Worm (Caenorhabditis elegans) whole organism, L4 larva: Measurements from ENCODE around the gene iglr-1.

Experiments used
- D1046.2 ChIP-seq: fragments of 200-800 bp; sonication (Bioruptor generic); IDR thresholded peaks from 2 replicates; pipeline ENCODE4 v1.3.6; 2022; ENCODE audit warnings: missing genetic modification characterization, missing compliant biosample characterization
- T20F7.1 ChIP-seq: fragments of 200-800 bp; sonication (Bioruptor generic); optimal IDR thresholded peaks from 2 replicates; lab custom pipeline; 2018; ENCODE audit warnings: mild to moderate bottlenecking, missing genetic modification characterization, missing compliant biosample characterization
- T26A8.4 ChIP-seq: fragments of 200-800 bp; sonication (Bioruptor generic); IDR thresholded peaks from 2 replicates; pipeline ENCODE4 v1.3.6; 2022; ENCODE audit warnings: missing genetic modification characterization, missing compliant biosample characterization
- Y48G9A.11 ChIP-seq: fragments of 200-800 bp; sonication (Bioruptor generic); IDR thresholded peaks from 2 replicates; pipeline ENCODE4 v1.3.6; 2022; ENCODE audit warnings: missing genetic modification reagents, missing genetic modification characterization, missing compliant biosample characterization
- ZK546.5 ChIP-seq, 2 experiments: sonication (generic microtip); optimal IDR thresholded peaks; 2 replicates each; lab custom pipeline; 2017; ENCODE audit warnings: missing biosample characterization in 2 of 2, missing genetic modification characterization in 2 of 2
- ceh-62 ChIP-seq: sonication (generic microtip); optimal IDR thresholded peaks from 2 replicates; lab custom pipeline; 2017; ENCODE audit warnings: missing biosample characterization, missing genetic modification characterization
- dmd-6 ChIP-seq: fragments of 200-800 bp; sonication (Bioruptor generic); IDR thresholded peaks from 2 replicates; pipeline ENCODE4 v1.3.6; 2022; ENCODE audit warnings: missing genetic modification reagents, missing genetic modification characterization, missing compliant biosample characterization
- dpl-1 ChIP-seq: fragments of 150-350 bp; optimal IDR thresholded peaks from 2 replicates; lab custom pipeline; 2014; ENCODE audit warnings: missing biosample characterization, missing genetic modification reagents, missing genetic modification characterization
- dve-1 ChIP-seq: sonication (generic microtip); optimal IDR thresholded peaks from 2 replicates; lab custom pipeline; 2017; ENCODE audit warnings: antibody characterized with exemption, mild to moderate bottlenecking, missing genetic modification characterization, missing compliant biosample characterization; ENCODE audit not compliant: insufficient read depth
- egl-27 ChIP-seq: sonication (generic microtip); optimal IDR thresholded peaks from 3 replicates; lab custom pipeline; 2017; ENCODE audit warnings: missing biosample characterization, missing genetic modification reagents, missing genetic modification characterization
- egl-43 ChIP-seq: fragments of 200-800 bp; sonication (Bioruptor generic); IDR thresholded peaks from 2 replicates; pipeline ENCODE4 v1.3.6; 2022; ENCODE audit warnings: missing genetic modification reagents, missing genetic modification characterization, missing compliant biosample characterization
- fkh-10 ChIP-seq: fragments of 150-350 bp; optimal IDR thresholded peaks from 2 replicates; lab custom pipeline; 2014; ENCODE audit warnings: missing biosample characterization, missing genetic modification reagents, missing genetic modification characterization
- fos-1 ChIP-seq: fragments of 150-350 bp; optimal IDR thresholded peaks from 2 replicates; lab custom pipeline; 2014; ENCODE audit warnings: missing biosample characterization, missing genetic modification characterization
- hif-1 ChIP-seq, 2 experiments: sonication (generic microtip); optimal IDR thresholded peaks; 2 replicates each; lab custom pipeline; 2016 to 2017; ENCODE audit warnings: missing compliant biosample characterization in 2 of 2, missing genetic modification characterization in 2 of 2, missing genetic modification reagents in 2 of 2, missing genotype in 2 of 2, mild to moderate bottlenecking in 1 of 2
- hlh-11 ChIP-seq: fragments of 200-800 bp; sonication (Bioruptor generic); optimal IDR thresholded peaks from 2 replicates; lab custom pipeline; 2018; ENCODE audit warnings: mild to moderate bottlenecking, missing genetic modification characterization, missing compliant biosample characterization
- hlh-30 ChIP-seq: sonication (generic microtip); optimal IDR thresholded peaks from 2 replicates; lab custom pipeline; 2017; ENCODE audit warnings: antibody characterized with exemption, mild to moderate bottlenecking, missing genetic modification characterization, missing compliant biosample characterization; ENCODE audit not compliant: insufficient read depth
- hmg-1.1 ChIP-seq: fragments of 200-800 bp; sonication (Bioruptor generic); IDR thresholded peaks from 2 replicates; pipeline ENCODE4 v1.3.6; 2022; ENCODE audit warnings: missing genetic modification reagents, missing genetic modification characterization, missing compliant biosample characterization
- lin-15B ChIP-seq: fragments of 150-350 bp; sonication (generic microtip); optimal IDR thresholded peaks from 3 replicates; lab custom pipeline; 2014; ENCODE audit warnings: missing biosample characterization, missing genetic modification characterization
- lsy-2 ChIP-seq, 2 experiments: fragments of 150-350 bp in 1 of 2; sonication (generic microtip) in 1 of 2; optimal IDR thresholded peaks; 2 replicates each; lab custom pipeline; 2014 to 2017; ENCODE audit warnings: missing biosample characterization in 2 of 2, missing genetic modification characterization in 2 of 2
- mep-1 ChIP-seq: fragments of 150-350 bp; sonication (generic microtip); optimal IDR thresholded peaks from 3 replicates; lab custom pipeline; 2014; ENCODE audit warnings: missing biosample characterization, missing genetic modification characterization
- mes-2 ChIP-seq: sonication (generic microtip); optimal IDR thresholded peaks from 2 replicates; lab custom pipeline; 2016; ENCODE audit warnings: missing genotype, mild to moderate bottlenecking, missing genetic modification characterization, missing compliant biosample characterization; ENCODE audit not compliant: poor library complexity, severe bottlenecking
- mxl-2 ChIP-seq: fragments of 200-800 bp; sonication (Bioruptor generic); conservative IDR thresholded peaks from 2 replicates; pipeline ENCODE4 v1.3.6; 2022; ENCODE audit warnings: missing genetic modification reagents, missing genetic modification characterization, missing compliant biosample characterization
- nhr-11 ChIP-seq: fragments of 150-350 bp; optimal IDR thresholded peaks from 2 replicates; lab custom pipeline; 2014; ENCODE audit warnings: missing biosample characterization, missing genetic modification characterization
- nhr-6 ChIP-seq: fragments of 150-350 bp; optimal IDR thresholded peaks from 2 replicates; lab custom pipeline; 2014; ENCODE audit warnings: missing biosample characterization, missing genetic modification characterization
- pha-4 ChIP-seq, 2 experiments: fragments of 150-350 bp in 1 of 2; fragments of 200-800 bp in 1 of 2; sonication (Bioruptor generic) in 1 of 2; IDR thresholded peaks in 1 of 2; optimal IDR thresholded peaks in 1 of 2; 2 replicates each; pipeline versions ENCODE4 v1.3.6 to Lab custom; 2014 to 2022; ENCODE audit warnings: missing genetic modification characterization in 2 of 2, missing genetic modification reagents in 2 of 2, missing biosample characterization in 1 of 2, missing compliant biosample characterization in 1 of 2
- pqm-1 ChIP-seq: sonication (generic microtip); optimal IDR thresholded peaks from 2 replicates; lab custom pipeline; 2017; ENCODE audit warnings: missing biosample characterization, missing genetic modification characterization
- sdz-12 ChIP-seq: fragments of 200-800 bp; sonication (Bioruptor generic); optimal IDR thresholded peaks from 2 replicates; lab custom pipeline; 2018; ENCODE audit warnings: mild to moderate bottlenecking, missing genetic modification characterization, missing compliant biosample characterization
- tag-97 ChIP-seq: fragments of 200-800 bp; sonication (Bioruptor generic); IDR thresholded peaks from 2 replicates; pipeline ENCODE4 v1.3.6; 2022; ENCODE audit warnings: missing genetic modification characterization, missing compliant biosample characterization
- unc-62 ChIP-seq, 3 experiments: fragments of 150-350 bp in 1 of 3; sonication (generic microtip); optimal IDR thresholded peaks in 2 of 3; peaks in 1 of 3; 1 replicate in 1 of 3; 2 replicates in 2 of 3; lab custom pipeline; 2014 to 2017; ENCODE audit warnings: missing biosample characterization in 3 of 3, missing genetic modification characterization in 3 of 3, missing genetic modification reagents in 3 of 3, missing genotype in 1 of 3

Gene iglr-1

DNA sequence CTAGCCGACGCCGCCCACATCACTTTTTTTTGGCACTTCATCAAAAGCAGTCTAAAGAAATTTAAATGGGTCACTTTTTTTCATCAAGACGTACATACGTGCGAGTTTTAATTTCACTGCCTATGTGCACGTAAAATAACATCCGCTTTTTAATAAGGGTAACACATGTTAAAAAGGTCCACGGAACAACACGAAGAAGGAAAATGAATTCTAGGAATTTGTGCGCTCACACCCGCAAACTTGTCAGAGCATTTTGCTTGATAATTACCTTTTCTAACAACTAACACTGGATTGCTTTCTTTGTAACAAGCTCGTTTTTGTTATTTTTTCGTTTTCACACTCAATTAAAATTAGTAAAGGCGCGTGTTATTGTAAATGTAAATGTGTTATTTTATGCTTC, 17.5 kb upstream of the iglr-1 start:
- TF ChIP-seq D1046.2 (GFP tag; lab: Robert Waterston, UW), result no peak
- TF ChIP-seq unc-62 (GFP tag; optimal IDR thresholded peaks at IDR 0.05 in 1 of 2; lab: Kevin White, UChicago), result peak in 1 of 2 experiments; percentile 8
- no peak for TF ChIP-seq unc-62 (tag; optimal IDR thresholded peaks at IDR 0.05; lab: Kevin White, UChicago)

DNA sequence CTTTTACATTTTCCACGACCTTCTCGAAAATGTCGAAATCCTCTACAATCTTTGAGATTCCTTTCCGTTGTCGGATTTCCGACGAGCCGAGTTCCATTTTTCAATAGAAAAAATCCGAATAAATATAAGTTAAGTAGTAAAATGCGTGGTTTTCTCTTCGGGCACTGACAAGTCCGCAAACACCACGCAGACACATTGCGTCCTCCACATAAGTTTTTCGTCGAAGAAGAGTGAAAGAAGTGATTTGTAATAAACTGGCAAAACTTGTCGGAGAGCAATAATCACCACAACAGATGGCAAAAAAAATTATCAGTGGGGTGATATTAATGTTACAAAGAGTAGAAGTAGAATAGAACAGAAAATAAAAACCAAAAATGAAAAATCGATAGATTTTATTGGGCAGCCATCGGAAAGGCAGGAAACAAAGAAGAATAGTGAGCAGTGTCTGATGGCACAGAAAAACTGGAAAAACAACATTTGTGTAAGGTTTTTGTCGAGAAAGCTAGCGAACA, 15.7 kb upstream of the iglr-1 start, which contains the start of gene ergi-2:
ergi-2 (minus strand) TSS at position 462 of the 512 bp plus-strand sequence.
- TF ChIP-seq fos-1 (no peak), hmg-1.1 (GFP tag; lab: Robert Waterston, UW) (peak; percentile 40; the same call in 1 of the 2 replicates), nhr-6 (peak; percentile 12), hlh-30 (peak; percentile 19), hlh-11 (peak; percentile 23), lsy-2 (tag; optimal IDR thresholded peaks at IDR 0.05; lab: Kevin White, UChicago) (peak in 1 of 2 experiments; percentile 22), mes-2 (tag; lab: Kevin White, UChicago) (peak; percentile 57), dve-1 (tag; lab: Kevin White, UChicago) (peak; percentile 1), egl-27 (no peak), mep-1 (tag; lab: Kevin White, UChicago) (peak; percentile 22), dpl-1 (GFP tag; lab: Kevin White, UChicago) (peak; percentile 5)
- TF ChIP-seq, all 104 proteins: peak for 9

DNA sequence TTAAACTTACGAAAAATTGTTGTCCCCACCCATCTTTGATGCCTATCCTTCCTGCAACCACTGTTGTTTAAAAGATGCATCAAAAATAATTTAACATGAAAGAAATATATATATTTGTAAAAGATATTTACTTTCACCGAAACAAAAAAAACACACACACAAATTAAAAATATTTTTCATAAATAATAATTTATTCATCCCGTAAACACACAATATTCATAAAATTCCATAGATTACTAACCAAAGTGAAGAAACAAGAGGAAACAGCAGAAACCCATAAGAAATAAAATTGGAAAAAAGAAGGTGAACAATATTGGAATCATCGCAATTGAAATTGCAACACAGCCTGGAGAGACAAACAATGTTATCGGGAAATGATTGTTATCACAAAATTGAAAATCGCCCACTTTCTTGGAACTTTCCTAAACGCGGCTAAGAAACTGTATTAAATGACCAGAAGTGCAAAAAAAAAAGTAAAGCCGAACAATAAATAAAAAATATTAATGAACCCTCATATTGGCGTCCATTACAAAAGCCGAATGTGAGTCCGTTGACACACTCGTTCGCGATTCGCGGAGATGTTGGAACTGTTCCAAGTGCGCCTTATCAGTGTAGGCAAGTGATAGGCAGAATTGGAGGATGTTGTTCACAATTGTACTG, 12.8 kb upstream of the iglr-1 start, which contains the start of gene slc-25A18.1:
slc-25A18.1 (minus strand) TSS at position 51 of the 660 bp plus-strand sequence.
- TF ChIP-seq dmd-6 (GFP tag; lab: Robert Waterston, UW) (peak; percentile 17; the same call in 1 of the 2 replicates), egl-43 (no peak), pqm-1 (tag; lab: Kevin White, UChicago) (peak; percentile 58)

DNA sequence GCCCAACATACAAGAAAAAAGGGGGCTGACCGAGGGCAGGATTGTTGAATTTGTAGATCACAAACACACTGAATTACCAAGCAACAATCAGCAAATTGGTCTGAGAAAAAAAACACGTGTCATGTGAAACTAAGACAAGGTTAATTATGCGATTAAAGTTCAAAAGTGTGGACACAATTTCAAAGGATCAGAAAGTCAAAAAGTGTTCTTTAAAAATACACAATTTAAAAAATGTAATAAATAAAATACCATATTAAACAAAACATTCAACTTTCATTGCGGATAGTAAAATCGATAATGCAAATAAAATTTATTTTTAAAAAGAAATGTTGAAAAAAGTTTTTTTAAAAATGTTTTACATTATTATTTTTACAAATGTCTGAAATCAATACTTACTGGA, 7.9 kb upstream of the iglr-1 start, which contains the start of gene cutl-3:
cutl-3 (minus strand) TSS at position 101 of the 400 bp plus-strand sequence.
- TF ChIP-seq pqm-1 (tag; lab: Kevin White, UChicago), result no peak
- no peak for TF ChIP-seq unc-62 (GFP tag; optimal IDR thresholded peaks at IDR 0.05 in 1 of 2; lab: Kevin White, UChicago)
- no peak for TF ChIP-seq unc-62 (tag; optimal IDR thresholded peaks at IDR 0.05; lab: Kevin White, UChicago)
- no peak for TF ChIP-seq pha-4 (GFP tag; IDR thresholded peaks at IDR 0.05; lab: Robert Waterston, UW)
- no peak for TF ChIP-seq pha-4 (tag; optimal IDR thresholded peaks at IDR 0.05; lab: Kevin White, UChicago)
- TF ChIP-seq lin-15B (tag; lab: Kevin White, UChicago), result no peak
- TF ChIP-seq Y48G9A.11, result no peak
- no peak for TF ChIP-seq hif-1 (tag; optimal IDR thresholded peaks at IDR 0.05; lab: Kevin White, UChicago)
- no peak for TF ChIP-seq mxl-2 (GFP tag; lab: Robert Waterston, UW)
- TF ChIP-seq nhr-11, result no peak
- no peak for TF ChIP-seq tag-97
- no peak for TF ChIP-seq ZK546.5 (tag; optimal IDR thresholded peaks at IDR 0.05; lab: Kevin White, UChicago)
- no peak for TF ChIP-seq ceh-62 (tag; lab: Kevin White, UChicago)
- TF ChIP-seq, all 104 proteins: peak for 0

- TF ChIP-seq fkh-10 (GFP tag; lab: Kevin White, UChicago) (peak; percentile 6), sdz-12 (GFP tag; lab: Kevin White, UChicago) (no peak)
Measured at ce11 chrX:14993744-14994143, 2.6 kb upstream of the iglr-1 start.

DNA sequence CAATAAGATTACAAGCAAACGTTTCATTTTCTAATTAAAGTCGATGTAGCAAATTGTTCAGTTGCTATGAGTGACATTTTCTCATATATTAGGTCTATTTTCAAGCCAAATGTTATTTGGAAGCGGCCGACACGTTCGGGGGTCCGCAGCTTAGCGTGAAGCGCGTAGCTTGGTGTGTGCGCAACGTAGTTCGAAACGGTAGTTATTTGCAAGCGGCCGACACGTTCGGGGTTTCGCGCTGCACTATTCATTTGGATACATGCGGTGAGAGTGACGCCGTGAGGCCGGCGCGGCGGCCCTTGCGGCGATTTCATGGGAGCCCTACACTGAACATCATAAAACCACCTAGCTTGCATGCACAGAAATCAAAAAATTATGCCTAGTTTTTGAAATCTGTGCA, 3.0 kb downstream of the iglr-1 start:
- no peak for TF ChIP-seq T20F7.1
- TF ChIP-seq T26A8.4, result no peak
- TF ChIP-seq dve-1 (tag; lab: Kevin White, UChicago), result no peak
- no peak for TF ChIP-seq nhr-11
- TF ChIP-seq D1046.2 (GFP tag; lab: Robert Waterston, UW), result no peak
